Worm (Caenorhabditis elegans) whole organism, L2 larva: ENCODE measurements around the gene tab-1.

Experiments used
- F13H6.1 ChIP-seq: sonication (generic microtip); optimal IDR thresholded peaks from 2 replicates; lab custom pipeline; 2016; ENCODE audit warnings: missing genetic modification characterization, missing compliant biosample characterization
- ZK546.5 ChIP-seq: sonication (generic microtip); optimal IDR thresholded peaks from 2 replicates; lab custom pipeline; 2017; ENCODE audit warnings: missing biosample characterization, missing genetic modification characterization
- alr-1 ChIP-seq: fragments of 150-350 bp; optimal IDR thresholded peaks from 2 replicates; lab custom pipeline; 2014; ENCODE audit warnings: missing biosample characterization, missing genetic modification characterization
- elt-1 ChIP-seq: fragments of 150-350 bp; optimal IDR thresholded peaks from 2 replicates; lab custom pipeline; 2014; ENCODE audit warnings: missing biosample characterization, missing genetic modification characterization
- elt-3 ChIP-seq: sonication (generic microtip); optimal IDR thresholded peaks from 2 replicates; lab custom pipeline; 2017; ENCODE audit warnings: missing biosample characterization, missing genetic modification characterization
- lsy-2 ChIP-seq, 2 experiments: fragments of 150-350 bp in 1 of 2; sonication (generic microtip) in 1 of 2; optimal IDR thresholded peaks; 2 replicates each; lab custom pipeline; 2014 to 2017; ENCODE audit warnings: missing biosample characterization in 2 of 2, missing genetic modification characterization in 2 of 2
- mdl-1 ChIP-seq, 2 experiments: fragments of 150-350 bp in 1 of 2; sonication (generic microtip) in 1 of 2; optimal IDR thresholded peaks; 2 replicates each; lab custom pipeline; 2017; ENCODE audit warnings: missing biosample characterization in 2 of 2, missing genetic modification characterization in 2 of 2
- nhr-21 ChIP-seq: fragments of 150-350 bp; optimal IDR thresholded peaks from 2 replicates; lab custom pipeline; 2014; ENCODE audit warnings: missing biosample characterization, missing genetic modification characterization
- nhr-77 ChIP-seq: fragments of 150-350 bp; optimal IDR thresholded peaks from 2 replicates; lab custom pipeline; 2014; ENCODE audit warnings: missing biosample characterization, missing genetic modification characterization
- sma-3 ChIP-seq: sonication (generic microtip); optimal IDR thresholded peaks from 2 replicates; lab custom pipeline; 2016; ENCODE audit warnings: missing genetic modification reagents, missing genetic modification characterization, missing compliant biosample characterization
- snpc-4 ChIP-seq: fragments of 150-350 bp; optimal IDR thresholded peaks from 2 replicates; lab custom pipeline; 2014; ENCODE audit warnings: missing biosample characterization, missing genetic modification characterization
- unc-62 ChIP-seq: fragments of 150-350 bp; optimal IDR thresholded peaks from 2 replicates; lab custom pipeline; 2014; ENCODE audit warnings: missing biosample characterization, missing genetic modification reagents, missing genetic modification characterization
- ztf-4 ChIP-seq: fragments of 150-350 bp; optimal IDR thresholded peaks from 2 replicates; lab custom pipeline; 2014; ENCODE audit warnings: missing biosample characterization, missing genetic modification characterization

- no peak for TF ChIP-seq mdl-1 (tag; optimal IDR thresholded peaks at IDR 0.05; lab: Kevin White, UChicago)
- no peak for TF ChIP-seq nhr-21
- no peak for TF ChIP-seq nhr-77 (tag; lab: Kevin White, UChicago)
- TF ChIP-seq snpc-4 (tag; lab: Kevin White, UChicago) = no peak
- TF ChIP-seq unc-62 (GFP tag; lab: Kevin White, UChicago) = no peak
- no peak for TF ChIP-seq elt-1 (tag; lab: Kevin White, UChicago)
- no peak for TF ChIP-seq ztf-4 (tag; lab: Kevin White, UChicago)
- no peak for TF ChIP-seq elt-3 (tag; lab: Kevin White, UChicago)
- TF ChIP-seq F13H6.1 = no peak
- no peak for TF ChIP-seq ZK546.5 (tag; lab: Kevin White, UChicago)
- TF ChIP-seq sma-3 = no peak
- no peak for TF ChIP-seq alr-1
- no peak for TF ChIP-seq lsy-2 (tag; optimal IDR thresholded peaks at IDR 0.05; lab: Kevin White, UChicago)
Measured at ce11 chrII:6772482-6772881, 30.6 kb upstream of the tab-1 start.
